Worm (Caenorhabditis elegans): ENCODE data around the gene F14D12.1.

- TF ChIP-seq ceh-13 (GFP tag; optimal IDR thresholded peaks at IDR 0.05): no peak
- no peak for TF ChIP-seq ama-1 (optimal IDR thresholded peaks at IDR 0.05)
- TF ChIP-seq sea-1 (GFP tag; conservative IDR thresholded peaks at IDR 0.05): no peak
- no peak for TF ChIP-seq aly-1 (tag; optimal IDR thresholded peaks at IDR 0.05)
- TF ChIP-seq pes-1 (GFP tag; IDR thresholded peaks at IDR 0.05): no peak
- TF ChIP-seq hmbx-1 (tag; optimal IDR thresholded peaks at IDR 0.05): no peak
- no peak for TF ChIP-seq hnd-1 (tag; optimal IDR thresholded peaks at IDR 0.05)
- no peak for TF ChIP-seq tra-4 (tag; optimal IDR thresholded peaks at IDR 0.05)
- TF ChIP-seq F13C5.2 (tag; optimal IDR thresholded peaks at IDR 0.05): no peak
- no peak for TF ChIP-seq B0310.2 (tag; optimal IDR thresholded peaks at IDR 0.05)
- TF ChIP-seq flt-1 (GFP tag; IDR thresholded peaks at IDR 0.05): no peak
- TF ChIP-seq tbx-11 (GFP tag; IDR thresholded peaks at IDR 0.05): no peak
- TF ChIP-seq ets-7 (tag; optimal IDR thresholded peaks at IDR 0.05): no peak
Measured at ce11 chrX:5647884-5648283, 44.3 kb downstream of the F14D12.1 start, which contains the start of gene srv-7.
